Worm (Caenorhabditis elegans) whole organism, early embryonic: ENCODE results near the gene eif-1.

Experiments
- B0310.2 ChIP-seq: sonication (generic microtip); optimal IDR thresholded peaks from 2 replicates; lab custom pipeline; 2016; ENCODE audit warnings: mild to moderate bottlenecking, missing genetic modification characterization, missing compliant biosample characterization
- F13C5.2 ChIP-seq: sonication (generic microtip); optimal IDR thresholded peaks from 2 replicates; lab custom pipeline; 2017; ENCODE audit warnings: mild to moderate bottlenecking, missing genetic modification characterization, inconsistent platforms, missing compliant biosample characterization
- aly-1 ChIP-seq: sonication (generic microtip); optimal IDR thresholded peaks from 2 replicates; lab custom pipeline; 2016; ENCODE audit warnings: missing genetic modification characterization, missing compliant biosample characterization
- ama-1 ChIP-seq: fragments of 150-350 bp; optimal IDR thresholded peaks from 2 replicates; lab custom pipeline; 2014
- ceh-13 ChIP-seq: fragments of 200-800 bp; sonication (Bioruptor generic); optimal IDR thresholded peaks from 2 replicates; lab custom pipeline; 2018; ENCODE audit warnings: mild to moderate bottlenecking, missing genetic modification characterization, missing compliant biosample characterization
- ceh-36 ChIP-seq: sonication (generic microtip); optimal IDR thresholded peaks from 2 replicates; lab custom pipeline; 2016; ENCODE audit warnings: missing genetic modification characterization, inconsistent platforms, missing compliant biosample characterization
- ets-7 ChIP-seq: sonication (generic microtip); optimal IDR thresholded peaks from 2 replicates; lab custom pipeline; 2016; ENCODE audit warnings: missing genotype, missing genetic modification characterization, missing compliant biosample characterization
- flt-1 ChIP-seq: fragments of 200-800 bp; sonication (Bioruptor generic); IDR thresholded peaks from 2 replicates; pipeline ENCODE4 v1.3.6; 2022; ENCODE audit warnings: missing genetic modification characterization, missing compliant biosample characterization
- hmbx-1 ChIP-seq: sonication (generic microtip); optimal IDR thresholded peaks from 2 replicates; lab custom pipeline; 2016; ENCODE audit warnings: mild to moderate bottlenecking, missing genetic modification characterization, missing compliant biosample characterization
- hmg-4 ChIP-seq: fragments of 200-800 bp; sonication (Bioruptor generic); optimal IDR thresholded peaks from 2 replicates; lab custom pipeline; 2018; ENCODE audit warnings: mild to moderate bottlenecking, missing genetic modification characterization, missing compliant biosample characterization
- hnd-1 ChIP-seq: sonication (generic microtip); optimal IDR thresholded peaks from 2 replicates; lab custom pipeline; 2016; ENCODE audit warnings: missing genetic modification characterization, missing compliant biosample characterization
- pes-1 ChIP-seq: fragments of 200-800 bp; sonication (Bioruptor generic); IDR thresholded peaks from 2 replicates; pipeline ENCODE4 v1.3.6; 2022; ENCODE audit warnings: missing genetic modification reagents, missing genetic modification characterization, missing compliant biosample characterization
- scrt-1 ChIP-seq: fragments of 200-800 bp; sonication (Bioruptor generic); IDR thresholded peaks from 2 replicates; pipeline ENCODE4 v1.3.6; 2022; ENCODE audit warnings: missing genetic modification characterization, missing compliant biosample characterization
- sea-1 ChIP-seq: fragments of 200-800 bp; sonication (Bioruptor generic); conservative IDR thresholded peaks from 2 replicates; pipeline ENCODE4 v1.3.6; 2022; ENCODE audit warnings: missing genetic modification characterization, missing compliant biosample characterization
- tbx-11 ChIP-seq: fragments of 200-800 bp; sonication (Bioruptor generic); IDR thresholded peaks from 2 replicates; pipeline ENCODE4 v1.3.6; 2022; ENCODE audit warnings: missing genetic modification characterization, missing compliant biosample characterization
- tbx-37 ChIP-seq: fragments of 200-800 bp; sonication (Bioruptor generic); conservative IDR thresholded peaks from 2 replicates; pipeline ENCODE4 v1.3.6; 2022; ENCODE audit warnings: missing genetic modification reagents, missing genetic modification characterization, missing compliant biosample characterization
- tra-4 ChIP-seq: sonication (generic microtip); optimal IDR thresholded peaks from 2 replicates; lab custom pipeline; 2017; ENCODE audit warnings: missing genetic modification characterization, missing compliant biosample characterization

The eif-1 gene

ce11 chrII:4994939-4995338 is 1.6 kb upstream of the eif-1 start, which contains the start of gene rnh-1.0:
rnh-1.0 (plus strand) TSS chrII:4995327.
- TF ChIP-seq ets-7 (tag; lab: Kevin White, UChicago) (no peak), tra-4 (no peak), B0310.2 (tag; lab: Kevin White, UChicago) (no peak), ceh-36 (tag; lab: Kevin White, UChicago) (no peak), ceh-13 (GFP tag; lab: Kevin White, UChicago) (no peak), ama-1 (lab: Kevin White, UChicago) (no peak), flt-1 (GFP tag; lab: Robert Waterston, UW) (no peak), tbx-11 (no peak), pes-1 (GFP tag; lab: Robert Waterston, UW) (no peak), hnd-1 (tag; lab: Kevin White, UChicago) (no peak), tbx-37 (GFP tag; lab: Robert Waterston, UW) (no peak)

- TF ChIP-seq hmg-4 (GFP tag; lab: Kevin White, UChicago) (no peak), F13C5.2 (tag; lab: Kevin White, UChicago) (no peak), ama-1 (lab: Kevin White, UChicago) (no peak), pes-1 (GFP tag; lab: Robert Waterston, UW) (no peak), tra-4 (no peak), ceh-13 (GFP tag; lab: Kevin White, UChicago) (no peak), hnd-1 (tag; lab: Kevin White, UChicago) (no peak), tbx-11 (no peak), B0310.2 (tag; lab: Kevin White, UChicago) (no peak), tbx-37 (GFP tag; lab: Robert Waterston, UW) (no peak), hmbx-1 (no peak), ceh-36 (tag; lab: Kevin White, UChicago) (no peak), ets-7 (tag; lab: Kevin White, UChicago) (no peak), scrt-1 (GFP tag; lab: Robert Waterston, UW) (no peak), flt-1 (GFP tag; lab: Robert Waterston, UW) (no peak), sea-1 (GFP tag; lab: Robert Waterston, UW) (no peak), aly-1 (tag; lab: Kevin White, UChicago) (no peak)
These were observed 403 bp downstream of the eif-1 start, which contains the start of gene pigb-1 for ce11 chrII:4992977-4993376. pigb-1 (minus strand) TSS chrII:4993077.

- no peak for TF ChIP-seq ceh-36 (tag; lab: Kevin White, UChicago)
- no peak for TF ChIP-seq hnd-1 (tag; lab: Kevin White, UChicago)
- TF ChIP-seq tbx-37 (GFP tag; lab: Robert Waterston, UW) = no peak
- TF ChIP-seq aly-1 (tag; lab: Kevin White, UChicago) = no peak
- no peak for TF ChIP-seq ceh-13 (GFP tag; lab: Kevin White, UChicago)
- no peak for TF ChIP-seq tbx-11
- no peak for TF ChIP-seq sea-1 (GFP tag; lab: Robert Waterston, UW)
- TF ChIP-seq tra-4 = no peak
- no peak for TF ChIP-seq ama-1 (lab: Kevin White, UChicago)
- TF ChIP-seq F13C5.2 (tag; lab: Kevin White, UChicago) = no peak
- no peak for TF ChIP-seq pes-1 (GFP tag; lab: Robert Waterston, UW)
- no peak for TF ChIP-seq hmbx-1
- TF ChIP-seq flt-1 (GFP tag; lab: Robert Waterston, UW) = no peak
- no peak for TF ChIP-seq scrt-1 (GFP tag; lab: Robert Waterston, UW)
- TF ChIP-seq hmg-4 (GFP tag; lab: Kevin White, UChicago) = no peak
- TF ChIP-seq ets-7 (tag; lab: Kevin White, UChicago) = no peak
These were observed 3.6 kb downstream of the eif-1 start, which contains the start of gene T27F7.12 for ce11 chrII:4989802-4990201. T27F7.12 (plus strand) TSS chrII:4990102.

ce11 chrII:4987257-4987656 is 6.1 kb downstream of the eif-1 start:
- TF ChIP-seq sea-1 (GFP tag; lab: Robert Waterston, UW) (no peak), ceh-36 (tag; lab: Kevin White, UChicago) (no peak), aly-1 (tag; lab: Kevin White, UChicago) (no peak), ceh-13 (GFP tag; lab: Kevin White, UChicago) (no peak), tbx-37 (GFP tag; lab: Robert Waterston, UW) (no peak), hnd-1 (tag; lab: Kevin White, UChicago) (no peak), F13C5.2 (tag; lab: Kevin White, UChicago) (no peak), pes-1 (GFP tag; lab: Robert Waterston, UW) (no peak), scrt-1 (GFP tag; lab: Robert Waterston, UW) (no peak), hmg-4 (GFP tag; lab: Kevin White, UChicago) (no peak), flt-1 (GFP tag; lab: Robert Waterston, UW) (no peak), tra-4 (no peak)

- TF ChIP-seq ceh-36 (tag; lab: Kevin White, UChicago) (peak; percentile 30), scrt-1 (GFP tag; lab: Robert Waterston, UW) (no peak)
These were observed 6.7 kb downstream of the eif-1 start for ce11 chrII:4986664-4987063.

- no peak for TF ChIP-seq ets-7 (tag; lab: Kevin White, UChicago)
- no peak for TF ChIP-seq ceh-36 (tag; lab: Kevin White, UChicago)
- no peak for TF ChIP-seq hmbx-1
- TF ChIP-seq aly-1 (tag; lab: Kevin White, UChicago) = no peak
- no peak for TF ChIP-seq scrt-1 (GFP tag; lab: Robert Waterston, UW)
- no peak for TF ChIP-seq hmg-4 (GFP tag; lab: Kevin White, UChicago)
- TF ChIP-seq flt-1 (GFP tag; lab: Robert Waterston, UW) = no peak
- no peak for TF ChIP-seq sea-1 (GFP tag; lab: Robert Waterston, UW)
- no peak for TF ChIP-seq ceh-13 (GFP tag; lab: Kevin White, UChicago)
- no peak for TF ChIP-seq tbx-37 (GFP tag; lab: Robert Waterston, UW)
- TF ChIP-seq B0310.2 (tag; lab: Kevin White, UChicago) = no peak
- no peak for TF ChIP-seq pes-1 (GFP tag; lab: Robert Waterston, UW)
- no peak for TF ChIP-seq hnd-1 (tag; lab: Kevin White, UChicago)
These were observed 7.3 kb downstream of the eif-1 start for ce11 chrII:4985961-4986503.

ce11 chrII:4984151-4984550 is 9.2 kb downstream of the eif-1 start:
- no peak for TF ChIP-seq tbx-37 (GFP tag; lab: Robert Waterston, UW)
- TF ChIP-seq ceh-36 (tag; lab: Kevin White, UChicago) = no peak
- TF ChIP-seq pes-1 (GFP tag; lab: Robert Waterston, UW) = no peak
- TF ChIP-seq flt-1 (GFP tag; lab: Robert Waterston, UW) = no peak
- no peak for TF ChIP-seq F13C5.2 (tag; lab: Kevin White, UChicago)
- TF ChIP-seq hmbx-1 = no peak
- no peak for TF ChIP-seq aly-1 (tag; lab: Kevin White, UChicago)
- TF ChIP-seq scrt-1 (GFP tag; lab: Robert Waterston, UW) = no peak
- TF ChIP-seq ceh-13 (GFP tag; lab: Kevin White, UChicago) = no peak
- TF ChIP-seq B0310.2 (tag; lab: Kevin White, UChicago) = no peak
- no peak for TF ChIP-seq sea-1 (GFP tag; lab: Robert Waterston, UW)
- TF ChIP-seq tbx-11 = no peak
- no peak for TF ChIP-seq hmg-4 (GFP tag; lab: Kevin White, UChicago)
- no peak for TF ChIP-seq ama-1 (lab: Kevin White, UChicago)
- TF ChIP-seq ets-7 (tag; lab: Kevin White, UChicago) = no peak
- TF ChIP-seq tra-4 = no peak
